Worm (Caenorhabditis elegans) whole organism, late embryonic: ENCODE data around the gene srg-45.

Experiments
- ama-1 ChIP-seq: fragments of 150-350 bp; optimal IDR thresholded peaks from 2 replicates; lab custom pipeline; 2014
- ceh-19 ChIP-seq: fragments of 200-800 bp; sonication (Bioruptor generic); optimal IDR thresholded peaks from 2 replicates; lab custom pipeline; 2018; ENCODE audit warnings: mild to moderate bottlenecking, missing genetic modification characterization, missing compliant biosample characterization
- ceh-22 ChIP-seq: sonication (generic microtip); optimal IDR thresholded peaks from 2 replicates; lab custom pipeline; 2017; ENCODE audit warnings: missing biosample characterization, missing genetic modification characterization
- ceh-30 ChIP-seq: fragments of 150-350 bp; optimal IDR thresholded peaks from 2 replicates; lab custom pipeline; 2014; ENCODE audit warnings: missing biosample characterization, missing genetic modification characterization
- ceh-31 ChIP-seq: sonication (generic microtip); optimal IDR thresholded peaks from 2 replicates; lab custom pipeline; 2016; ENCODE audit warnings: missing genetic modification characterization, missing compliant biosample characterization
- ceh-34 ChIP-seq: sonication (generic microtip); optimal IDR thresholded peaks from 2 replicates; lab custom pipeline; 2016; ENCODE audit warnings: mild to moderate bottlenecking, missing genetic modification characterization, missing compliant biosample characterization
- ceh-45 ChIP-seq: fragments of 200-800 bp; sonication (Bioruptor generic); IDR thresholded peaks from 2 replicates; pipeline ENCODE4 v1.3.6; 2022; ENCODE audit warnings: missing genetic modification reagents, missing genetic modification characterization, missing compliant biosample characterization
- ceh-48 ChIP-seq: sonication (generic microtip); optimal IDR thresholded peaks from 2 replicates; lab custom pipeline; 2016; ENCODE audit warnings: missing genetic modification characterization, inconsistent platforms, missing compliant biosample characterization
- dmd-4 ChIP-seq: sonication (generic microtip); optimal IDR thresholded peaks from 2 replicates; lab custom pipeline; 2016; ENCODE audit warnings: borderline replicate concordance, missing genetic modification characterization, missing compliant biosample characterization
- dve-1 ChIP-seq: sonication (generic microtip); optimal IDR thresholded peaks from 2 replicates; lab custom pipeline; 2017; ENCODE audit warnings: antibody characterized with exemption, mild to moderate bottlenecking, missing genetic modification characterization, missing compliant biosample characterization
- elt-4 ChIP-seq: sonication (generic microtip); optimal IDR thresholded peaks from 2 replicates; lab custom pipeline; 2016; ENCODE audit warnings: missing genetic modification characterization, missing compliant biosample characterization
- ets-4 ChIP-seq: sonication (generic microtip); optimal IDR thresholded peaks from 2 replicates; lab custom pipeline; 2016; ENCODE audit warnings: missing genetic modification characterization, missing compliant biosample characterization
- eyg-1 ChIP-seq: sonication (generic microtip); optimal IDR thresholded peaks from 2 replicates; lab custom pipeline; 2016; ENCODE audit warnings: missing genotype, missing genetic modification characterization, missing compliant biosample characterization
- fkh-10 ChIP-seq: fragments of 150-350 bp; optimal IDR thresholded peaks from 2 replicates; lab custom pipeline; 2014; ENCODE audit warnings: missing biosample characterization, missing genetic modification reagents, missing genetic modification characterization
- fkh-6 ChIP-seq: sonication (generic microtip); optimal IDR thresholded peaks from 2 replicates; lab custom pipeline; 2016; ENCODE audit warnings: missing genetic modification characterization, missing compliant biosample characterization
- gmeb-2 ChIP-seq: sonication (generic microtip); optimal IDR thresholded peaks from 2 replicates; lab custom pipeline; 2016; ENCODE audit warnings: missing genetic modification characterization, inconsistent platforms, missing compliant biosample characterization
- hlh-15 ChIP-seq: sonication (generic microtip); optimal IDR thresholded peaks from 2 replicates; lab custom pipeline; 2016; ENCODE audit warnings: missing genetic modification characterization, missing compliant biosample characterization
- lin-11 ChIP-seq: fragments of 200-800 bp; sonication (Bioruptor generic); optimal IDR thresholded peaks from 2 replicates; lab custom pipeline; 2018; ENCODE audit warnings: mild to moderate bottlenecking, missing genetic modification characterization, missing compliant biosample characterization
- nfya-1 ChIP-seq: sonication (generic microtip); optimal IDR thresholded peaks from 2 replicates; lab custom pipeline; 2017; ENCODE audit warnings: missing genetic modification characterization, mild to moderate bottlenecking, missing compliant biosample characterization, antibody characterized with exemption, moderate library complexity
- npax-4 ChIP-seq: sonication (generic microtip); optimal IDR thresholded peaks from 2 replicates; lab custom pipeline; 2016; ENCODE audit warnings: missing genetic modification characterization, missing compliant biosample characterization
- odd-2 ChIP-seq: sonication (generic microtip); optimal IDR thresholded peaks from 2 replicates; lab custom pipeline; 2017; ENCODE audit warnings: antibody characterized with exemption, mild to moderate bottlenecking, missing genetic modification characterization, missing compliant biosample characterization
- pag-3 ChIP-seq: sonication (generic microtip); optimal IDR thresholded peaks from 2 replicates; lab custom pipeline; 2016; ENCODE audit warnings: missing compliant biosample characterization, missing genetic modification characterization, borderline replicate concordance
- pat-9 ChIP-seq: fragments of 200-800 bp; sonication (Bioruptor generic); optimal IDR thresholded peaks from 2 replicates; lab custom pipeline; 2018; ENCODE audit warnings: mild to moderate bottlenecking, missing genetic modification characterization, moderate library complexity, missing compliant biosample characterization
- pax-1 ChIP-seq: fragments of 150-350 bp; optimal IDR thresholded peaks from 2 replicates; lab custom pipeline; 2014; ENCODE audit warnings: missing biosample characterization, missing genetic modification characterization
- pqm-1 ChIP-seq: sonication (generic microtip); optimal IDR thresholded peaks from 2 replicates; lab custom pipeline; 2016; ENCODE audit warnings: missing genetic modification characterization, missing compliant biosample characterization
- pros-1 ChIP-seq: fragments of 150-350 bp; optimal IDR thresholded peaks from 2 replicates; lab custom pipeline; 2014; ENCODE audit warnings: missing biosample characterization, missing genetic modification reagents, missing genetic modification characterization
- ref-2 ChIP-seq: sonication (generic microtip); optimal IDR thresholded peaks from 2 replicates; lab custom pipeline; 2016; ENCODE audit warnings: missing genetic modification characterization, missing compliant biosample characterization
- rnt-1 ChIP-seq: sonication (generic microtip); optimal IDR thresholded peaks from 2 replicates; lab custom pipeline; 2016; ENCODE audit warnings: missing genetic modification characterization, missing compliant biosample characterization
- sox-2 ChIP-seq: fragments of 200-800 bp; sonication (Bioruptor generic); IDR thresholded peaks from 2 replicates; pipeline ENCODE4 v1.3.6; 2022; ENCODE audit warnings: missing genetic modification reagents, missing genetic modification characterization, missing compliant biosample characterization
- sox-4 ChIP-seq: sonication (generic microtip); optimal IDR thresholded peaks from 2 replicates; lab custom pipeline; 2017; ENCODE audit warnings: mild to moderate bottlenecking, missing genetic modification characterization, inconsistent platforms, missing compliant biosample characterization
- tbx-2 ChIP-seq: sonication (generic microtip); optimal IDR thresholded peaks from 2 replicates; lab custom pipeline; 2016; ENCODE audit warnings: missing genetic modification characterization, missing compliant biosample characterization
- ttx-3 ChIP-seq: sonication (generic microtip); optimal IDR thresholded peaks from 2 replicates; lab custom pipeline; 2016; ENCODE audit warnings: missing genetic modification reagents, missing genetic modification characterization, missing compliant biosample characterization
- unc-3 ChIP-seq, 2 experiments: fragments of 200-800 bp in 1 of 2; sonication (Bioruptor generic) in 1 of 2; sonication (generic microtip) in 1 of 2; conservative IDR thresholded peaks in 1 of 2; optimal IDR thresholded peaks in 1 of 2; 2 replicates each; pipeline versions ENCODE4 v1.3.6 to Lab custom; 2016 to 2022; ENCODE audit warnings: missing compliant biosample characterization in 2 of 2, missing genetic modification characterization in 2 of 2, missing genetic modification reagents in 1 of 2
- unc-55 ChIP-seq: sonication (generic microtip); optimal IDR thresholded peaks from 2 replicates; lab custom pipeline; 2017; ENCODE audit warnings: missing biosample characterization, missing genetic modification reagents, missing genetic modification characterization
- ztf-16 ChIP-seq: sonication (generic microtip); optimal IDR thresholded peaks from 2 replicates; lab custom pipeline; 2017; ENCODE audit warnings: missing genetic modification characterization, missing compliant biosample characterization

Gene srg-45

ce11 chrV:12307011-12307540 lies at the start of gene srg-45:
Gene srg-45, plus strand, starts transcription at chrV:12307490.
- TF ChIP-seq ceh-48 (tag; lab: Kevin White, UChicago) (no peak), pax-1 (tag; lab: Kevin White, UChicago) (no peak), pat-9 (tag; lab: Kevin White, UChicago) (no peak), ceh-31 (tag; lab: Kevin White, UChicago) (no peak), dve-1 (tag; lab: Kevin White, UChicago) (no peak), ceh-19 (GFP tag; lab: Kevin White, UChicago) (no peak), elt-4 (tag; lab: Kevin White, UChicago) (no peak), fkh-10 (GFP tag; lab: Kevin White, UChicago) (no peak), unc-55 (GFP tag; lab: Kevin White, UChicago) (no peak), fkh-6 (tag; lab: Kevin White, UChicago) (no peak), tbx-2 (tag; lab: Kevin White, UChicago) (no peak), ztf-16 (tag; lab: Kevin White, UChicago) (no peak)

- TF ChIP-seq pros-1 (tag; lab: Kevin White, UChicago) (no peak), pqm-1 (tag; lab: Kevin White, UChicago) (no peak), odd-2 (no peak), ets-4 (tag; lab: Kevin White, UChicago) (no peak), hlh-15 (tag; lab: Kevin White, UChicago) (no peak), nfya-1 (tag; lab: Kevin White, UChicago) (no peak), sox-2 (no peak)
Measured at ce11 chrV:12258922-12259321, 48.4 kb upstream of the srg-45 start, which contains the start of gene ugt-56. Gene ugt-56, plus strand, starts transcription at chrV:12258982.

- no peak for TF ChIP-seq ceh-48 (tag; lab: Kevin White, UChicago)
- no peak for TF ChIP-seq ceh-30 (tag; lab: Kevin White, UChicago)
- TF ChIP-seq rnt-1 (tag; lab: Kevin White, UChicago), result no peak
- TF ChIP-seq gmeb-2 (tag; lab: Kevin White, UChicago), result no peak
- TF ChIP-seq ama-1 (lab: Kevin White, UChicago), result no peak
- TF ChIP-seq ceh-34 (tag; lab: Kevin White, UChicago), result no peak
- no peak for TF ChIP-seq eyg-1 (tag; lab: Kevin White, UChicago)
- TF ChIP-seq npax-4 (tag; lab: Kevin White, UChicago), result no peak
- TF ChIP-seq elt-4 (tag; lab: Kevin White, UChicago), result no peak
- TF ChIP-seq pros-1 (tag; lab: Kevin White, UChicago), result no peak
- TF ChIP-seq fkh-6 (tag; lab: Kevin White, UChicago), result no peak
- TF ChIP-seq ceh-22 (tag; lab: Kevin White, UChicago), result no peak
- no peak for TF ChIP-seq dmd-4 (tag; lab: Kevin White, UChicago)
- no peak for TF ChIP-seq ceh-45 (GFP tag; lab: Robert Waterston, UW)
- TF ChIP-seq pag-3 (tag; lab: Kevin White, UChicago), result no peak
- no peak for TF ChIP-seq lin-11
- TF ChIP-seq sox-4, result no peak
- TF ChIP-seq pax-1 (tag; lab: Kevin White, UChicago), result no peak
- TF ChIP-seq ref-2 (tag; lab: Kevin White, UChicago), result no peak
- no peak for TF ChIP-seq dve-1 (tag; lab: Kevin White, UChicago)
Measured at ce11 chrV:12261377-12261776, 45.9 kb upstream of the srg-45 start, which contains the start of gene tbb-6. Gene tbb-6, plus strand, starts transcription at chrV:12261531.

ce11 chrV:12263723-12264122 lies 43.6 kb upstream of the srg-45 start, which contains the start of gene ssp-35:
Gene ssp-35, minus strand, starts transcription at chrV:12263823.
- TF ChIP-seq ceh-30 (tag; lab: Kevin White, UChicago) (no peak), ceh-31 (tag; lab: Kevin White, UChicago) (no peak), rnt-1 (tag; lab: Kevin White, UChicago) (no peak), ref-2 (tag; lab: Kevin White, UChicago) (no peak), ttx-3 (no peak), unc-3 (GFP tag; conservative IDR thresholded peaks at IDR 0.05; lab: Robert Waterston, UW) (no peak), unc-3 (tag; optimal IDR thresholded peaks at IDR 0.05; lab: Kevin White, UChicago) (no peak)
